Worm (Caenorhabditis elegans): ENCODE results near the gene srbc-5.

The srbc-5 gene

DNA sequence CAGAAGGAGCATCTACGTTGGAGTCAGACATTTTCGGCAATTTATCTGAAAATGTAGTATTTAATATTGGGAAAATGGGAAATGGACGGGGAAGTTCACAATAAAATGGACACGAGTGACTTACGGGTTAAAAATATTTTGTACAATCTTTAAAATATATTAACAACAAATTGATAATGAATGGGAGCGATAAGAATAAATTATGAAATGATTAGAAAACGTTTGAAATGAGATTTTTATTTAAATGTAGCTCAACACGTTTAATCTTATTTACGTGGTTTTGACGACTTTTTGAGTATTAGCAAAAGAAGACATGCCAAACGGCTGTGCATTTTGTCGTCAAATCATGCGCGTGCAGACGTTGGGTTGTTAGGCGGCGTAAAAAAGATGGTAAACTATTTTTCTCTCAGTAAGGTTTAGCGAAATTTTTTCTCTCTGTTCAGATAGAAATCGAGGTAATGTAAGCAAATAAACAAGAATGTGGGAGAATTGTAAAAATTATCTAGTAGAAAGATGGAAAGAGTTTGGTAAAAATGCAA lies 18.0 kb downstream of the srbc-5 start, which contains the start of gene fbxa-64:
fbxa-64 (minus strand) TSS at position 51 of the 539 bp plus-strand sequence.
- TF ChIP-seq ztf-11 (tag; optimal IDR thresholded peaks at IDR 0.05): no peak
- TF ChIP-seq unc-62 (GFP tag; optimal IDR thresholded peaks at IDR 0.05): no peak
- no peak for TF ChIP-seq C04F5.9 (tag; optimal IDR thresholded peaks at IDR 0.05)
- no peak for TF ChIP-seq lin-39 (tag; optimal IDR thresholded peaks at IDR 0.05)
- TF ChIP-seq lsy-2 (tag; optimal IDR thresholded peaks at IDR 0.05): peak in 1 of 2 experiments; percentile 2
- no peak for TF ChIP-seq elt-2 (tag; optimal IDR thresholded peaks at IDR 0.05)
- peak; percentile 7 for TF ChIP-seq swsn-7 (tag; optimal IDR thresholded peaks at IDR 0.05)
- no peak for TF ChIP-seq nhr-11 (tag; optimal IDR thresholded peaks at IDR 0.05)
- TF ChIP-seq elt-3 (tag; optimal IDR thresholded peaks at IDR 0.05): no peak
- TF ChIP-seq sptf-1 (tag; optimal IDR thresholded peaks at IDR 0.05): no peak
- no peak for TF ChIP-seq sox-4 (tag; optimal IDR thresholded peaks at IDR 0.05)
- no peak for TF ChIP-seq C16A3.4 (tag; optimal IDR thresholded peaks at IDR 0.05)
- no peak for TF ChIP-seq nhr-19 (GFP tag; conservative IDR thresholded peaks at IDR 0.05)
- peak; percentile 21 for TF ChIP-seq nhr-71 (tag; optimal IDR thresholded peaks at IDR 0.05)
- no peak for TF ChIP-seq mdl-1 (tag; optimal IDR thresholded peaks at IDR 0.05)
- no peak for TF ChIP-seq vab-15 (tag; optimal IDR thresholded peaks at IDR 0.05)
- no peak for TF ChIP-seq lin-13 (GFP tag; optimal IDR thresholded peaks at IDR 0.05)
- TF ChIP-seq ama-1 (optimal IDR thresholded peaks at IDR 0.05): no peak
- TF ChIP-seq ceh-88 (GFP tag; IDR thresholded peaks at IDR 0.05): no peak
- TF ChIP-seq hpl-2 (GFP tag; optimal IDR thresholded peaks at IDR 0.05): no peak
- TF ChIP-seq blmp-1 (tag; optimal IDR thresholded peaks at IDR 0.05): peak; percentile 14
- TF ChIP-seq lin-14 (GFP tag; optimal IDR thresholded peaks at IDR 0.05): no peak
- TF ChIP-seq zag-1 (tag; optimal IDR thresholded peaks at IDR 0.05): no peak
- no peak for TF ChIP-seq egl-13 (tag; optimal IDR thresholded peaks at IDR 0.05)
- no peak for TF ChIP-seq nhr-76 (tag; optimal IDR thresholded peaks at IDR 0.05)
- TF ChIP-seq lin-15B (tag; optimal IDR thresholded peaks at IDR 0.05): no peak
- TF ChIP-seq F16B12.6 (tag; optimal IDR thresholded peaks at IDR 0.05): peak; percentile 83
- no peak for TF ChIP-seq fos-1 (tag; optimal IDR thresholded peaks at IDR 0.05)
- no peak for TF ChIP-seq pag-3 (tag; optimal IDR thresholded peaks at IDR 0.05; ENCODE audit: borderline replicate concordance, insufficient read depth)
- no peak for TF ChIP-seq isw-1 (GFP tag; IDR thresholded peaks at IDR 0.05)
- peak; percentile 27 to 46 for TF ChIP-seq lin-35 (GFP tag; optimal IDR thresholded peaks at IDR 0.05)
- no peak for TF ChIP-seq rnt-1 (tag; optimal IDR thresholded peaks at IDR 0.05)
- no peak for TF ChIP-seq fkh-4 (tag; optimal IDR thresholded peaks at IDR 0.05; ENCODE audit: borderline replicate concordance)
- TF ChIP-seq snu-23 (GFP tag; optimal IDR thresholded peaks at IDR 0.05): peak; percentile 44
- no peak for TF ChIP-seq tlp-1 (tag; optimal IDR thresholded peaks at IDR 0.05)
- TF ChIP-seq nhr-237 (tag; optimal IDR thresholded peaks at IDR 0.05): no peak
- no peak for TF ChIP-seq grh-1 (GFP tag; IDR thresholded peaks at IDR 0.05)
- no peak for TF ChIP-seq sup-37 (GFP tag; optimal IDR thresholded peaks at IDR 0.05)
- peak in 2 of 3 experiments; percentile 26 to 53 for TF ChIP-seq dpl-1 (GFP tag; optimal IDR thresholded peaks at IDR 0.05)
- no peak for TF ChIP-seq nhr-28 (tag; optimal IDR thresholded peaks at IDR 0.05)
- TF ChIP-seq Y116A8C.19 (tag; optimal IDR thresholded peaks at IDR 0.05; ENCODE audit: borderline replicate concordance): no peak
- no peak for TF ChIP-seq snpc-4 (tag; optimal IDR thresholded peaks at IDR 0.05)
- no peak for TF ChIP-seq unc-130 (tag; optimal IDR thresholded peaks at IDR 0.05)
- TF ChIP-seq ztf-4 (tag; optimal IDR thresholded peaks at IDR 0.05): no peak
- TF ChIP-seq lir-3 (tag; optimal IDR thresholded peaks at IDR 0.05; ENCODE audit: poor library complexity): no peak
- TF ChIP-seq zip-4 (GFP tag; optimal IDR thresholded peaks at IDR 0.05): no peak
- TF ChIP-seq ceh-8 (GFP tag; optimal IDR thresholded peaks at IDR 0.05): no peak
- TF ChIP-seq mef-2 (tag; optimal IDR thresholded peaks at IDR 0.05): no peak
- no peak for TF ChIP-seq jun-1 (tag; optimal IDR thresholded peaks at IDR 0.05)
- no peak for TF ChIP-seq hlh-4 (tag; optimal IDR thresholded peaks at IDR 0.05)
- no peak for TF ChIP-seq fkh-8 (tag; optimal IDR thresholded peaks at IDR 0.05)
- no peak for TF ChIP-seq unc-98 (GFP tag; IDR thresholded peaks at IDR 0.05)
- TF ChIP-seq nhr-77 (tag; optimal IDR thresholded peaks at IDR 0.05): no peak
